Worm (Caenorhabditis elegans) whole organism, early embryonic: ENCODE results near the gene glo-3.
A peak's percentile ranks its signal among the peaks of the same experiment; 100 is the strongest.

Experiments
- B0310.2 ChIP-seq: sonication (generic microtip); optimal IDR thresholded peaks from 2 replicates; lab custom pipeline; 2016; ENCODE audit warnings: mild to moderate bottlenecking, missing genetic modification characterization, missing compliant biosample characterization
- F13C5.2 ChIP-seq: sonication (generic microtip); optimal IDR thresholded peaks from 2 replicates; lab custom pipeline; 2017; ENCODE audit warnings: mild to moderate bottlenecking, missing genetic modification characterization, inconsistent platforms, missing compliant biosample characterization
- aly-1 ChIP-seq: sonication (generic microtip); optimal IDR thresholded peaks from 2 replicates; lab custom pipeline; 2016; ENCODE audit warnings: missing genetic modification characterization, missing compliant biosample characterization
- ama-1 ChIP-seq: fragments of 150-350 bp; optimal IDR thresholded peaks from 2 replicates; lab custom pipeline; 2014
- ceh-13 ChIP-seq: fragments of 200-800 bp; sonication (Bioruptor generic); optimal IDR thresholded peaks from 2 replicates; lab custom pipeline; 2018; ENCODE audit warnings: mild to moderate bottlenecking, missing genetic modification characterization, missing compliant biosample characterization
- ceh-36 ChIP-seq: sonication (generic microtip); optimal IDR thresholded peaks from 2 replicates; lab custom pipeline; 2016; ENCODE audit warnings: missing genetic modification characterization, inconsistent platforms, missing compliant biosample characterization
- ets-7 ChIP-seq: sonication (generic microtip); optimal IDR thresholded peaks from 2 replicates; lab custom pipeline; 2016; ENCODE audit warnings: missing genotype, missing genetic modification characterization, missing compliant biosample characterization
- flt-1 ChIP-seq: fragments of 200-800 bp; sonication (Bioruptor generic); IDR thresholded peaks from 2 replicates; pipeline ENCODE4 v1.3.6; 2022; ENCODE audit warnings: missing genetic modification characterization, missing compliant biosample characterization
- hmbx-1 ChIP-seq: sonication (generic microtip); optimal IDR thresholded peaks from 2 replicates; lab custom pipeline; 2016; ENCODE audit warnings: mild to moderate bottlenecking, missing genetic modification characterization, missing compliant biosample characterization
- hmg-4 ChIP-seq: fragments of 200-800 bp; sonication (Bioruptor generic); optimal IDR thresholded peaks from 2 replicates; lab custom pipeline; 2018; ENCODE audit warnings: mild to moderate bottlenecking, missing genetic modification characterization, missing compliant biosample characterization
- hnd-1 ChIP-seq: sonication (generic microtip); optimal IDR thresholded peaks from 2 replicates; lab custom pipeline; 2016; ENCODE audit warnings: missing genetic modification characterization, missing compliant biosample characterization
- pes-1 ChIP-seq: fragments of 200-800 bp; sonication (Bioruptor generic); IDR thresholded peaks from 2 replicates; pipeline ENCODE4 v1.3.6; 2022; ENCODE audit warnings: missing genetic modification reagents, missing genetic modification characterization, missing compliant biosample characterization
- scrt-1 ChIP-seq: fragments of 200-800 bp; sonication (Bioruptor generic); IDR thresholded peaks from 2 replicates; pipeline ENCODE4 v1.3.6; 2022; ENCODE audit warnings: missing genetic modification characterization, missing compliant biosample characterization
- sea-1 ChIP-seq: fragments of 200-800 bp; sonication (Bioruptor generic); conservative IDR thresholded peaks from 2 replicates; pipeline ENCODE4 v1.3.6; 2022; ENCODE audit warnings: missing genetic modification characterization, missing compliant biosample characterization
- tbx-11 ChIP-seq: fragments of 200-800 bp; sonication (Bioruptor generic); IDR thresholded peaks from 2 replicates; pipeline ENCODE4 v1.3.6; 2022; ENCODE audit warnings: missing genetic modification characterization, missing compliant biosample characterization
- tbx-37 ChIP-seq: fragments of 200-800 bp; sonication (Bioruptor generic); conservative IDR thresholded peaks from 2 replicates; pipeline ENCODE4 v1.3.6; 2022; ENCODE audit warnings: missing genetic modification reagents, missing genetic modification characterization, missing compliant biosample characterization
- tra-4 ChIP-seq: sonication (generic microtip); optimal IDR thresholded peaks from 2 replicates; lab custom pipeline; 2017; ENCODE audit warnings: missing genetic modification characterization, missing compliant biosample characterization

glo-3 gene

DNA sequence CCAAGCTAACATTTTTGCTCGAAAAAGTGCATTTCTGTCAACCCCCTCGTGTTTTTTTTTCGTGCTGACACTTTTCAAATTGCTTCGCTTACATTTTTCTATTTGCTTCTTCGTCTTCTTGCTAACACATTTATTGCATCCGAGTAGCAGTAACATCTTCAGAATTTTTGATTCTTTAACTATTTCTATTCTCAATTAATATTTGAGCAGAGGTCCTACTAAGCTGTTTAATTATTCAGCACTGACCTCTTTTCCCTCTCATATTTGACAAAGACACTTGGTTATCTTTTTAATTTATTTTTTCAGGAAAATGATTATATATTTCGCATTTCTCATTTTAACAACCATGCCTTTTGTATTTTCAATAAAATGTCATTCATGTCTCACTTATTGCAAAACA lies 12.2 kb downstream of the glo-3 start, which contains the start of gene F59F5.5:
Gene F59F5.5 (plus strand): TSS at position 301 of the 400 bp plus-strand sequence.
- TF ChIP-seq tbx-37 (GFP tag; lab: Robert Waterston, UW), result no peak
- no peak for TF ChIP-seq pes-1
- TF ChIP-seq hnd-1 (tag; lab: Kevin White, UChicago), result no peak
- no peak for TF ChIP-seq tra-4 (tag; lab: Kevin White, UChicago)

DNA sequence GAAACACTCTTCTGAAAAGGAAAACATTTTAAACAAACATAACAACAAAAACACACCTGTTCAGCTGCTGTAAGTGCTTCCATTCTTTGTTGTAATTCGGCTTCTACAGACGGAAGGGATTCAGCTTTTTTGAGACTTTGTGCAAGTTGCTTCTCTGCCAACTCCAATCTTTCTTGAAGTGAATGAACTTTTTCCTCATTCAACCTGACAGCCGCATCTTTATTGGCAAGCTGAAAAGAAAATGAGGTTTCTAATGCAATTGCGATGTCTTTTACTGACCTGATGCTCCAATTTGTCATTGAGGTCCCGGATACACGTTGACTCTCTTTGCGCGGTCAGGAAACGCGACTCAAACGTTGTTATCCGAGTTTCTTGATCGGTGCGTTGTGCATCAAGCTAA lies 19.5 kb downstream of the glo-3 start:
- TF ChIP-seq tbx-11 (GFP tag; lab: Robert Waterston, UW) (no peak), flt-1 (GFP tag; lab: Robert Waterston, UW) (no peak), ceh-36 (tag; lab: Kevin White, UChicago) (no peak)

ce11 chrX:10555189-10555964 lies 21.9 kb downstream of the glo-3 start, which contains the start of gene syd-2:
Gene syd-2 (minus strand): TSS chrX:10555239.
- TF ChIP-seq tbx-37 (GFP tag; lab: Robert Waterston, UW) (no peak), hmbx-1 (tag; lab: Kevin White, UChicago) (no peak), sea-1 (GFP tag; lab: Robert Waterston, UW) (peak; percentile 80), ceh-13 (GFP tag; lab: Kevin White, UChicago) (no peak), hnd-1 (tag; lab: Kevin White, UChicago) (peak; percentile 14), hmg-4 (GFP tag; lab: Kevin White, UChicago) (peak; percentile 96), tra-4 (tag; lab: Kevin White, UChicago) (no peak), B0310.2 (tag; lab: Kevin White, UChicago) (no peak), ceh-36 (tag; lab: Kevin White, UChicago) (no peak), ama-1 (lab: Kevin White, UChicago) (no peak), ets-7 (tag; lab: Kevin White, UChicago) (peak; percentile 40), F13C5.2 (tag; lab: Kevin White, UChicago) (peak; percentile 74), pes-1 (no peak), scrt-1 (GFP tag; lab: Robert Waterston, UW) (no peak), tbx-11 (GFP tag; lab: Robert Waterston, UW) (no peak), flt-1 (GFP tag; lab: Robert Waterston, UW) (no peak; the same call in 1 of the 2 replicates), aly-1 (tag; lab: Kevin White, UChicago) (peak; percentile 64)

ce11 chrX:10556764-10557163 lies 23.3 kb downstream of the glo-3 start:
- TF ChIP-seq ceh-13 (GFP tag; lab: Kevin White, UChicago) (no peak), sea-1 (GFP tag; lab: Robert Waterston, UW) (no peak), tra-4 (tag; lab: Kevin White, UChicago) (no peak), tbx-37 (GFP tag; lab: Robert Waterston, UW) (no peak), pes-1 (no peak), hmbx-1 (tag; lab: Kevin White, UChicago) (no peak), ets-7 (tag; lab: Kevin White, UChicago) (no peak), hnd-1 (tag; lab: Kevin White, UChicago) (no peak), ceh-36 (tag; lab: Kevin White, UChicago) (no peak), flt-1 (GFP tag; lab: Robert Waterston, UW) (no peak), F13C5.2 (tag; lab: Kevin White, UChicago) (no peak), ama-1 (lab: Kevin White, UChicago) (no peak), hmg-4 (GFP tag; lab: Kevin White, UChicago) (no peak), aly-1 (tag; lab: Kevin White, UChicago) (no peak), scrt-1 (GFP tag; lab: Robert Waterston, UW) (no peak), B0310.2 (tag; lab: Kevin White, UChicago) (no peak)

- TF ChIP-seq ceh-36 (tag; lab: Kevin White, UChicago) (no peak), pes-1 (no peak), B0310.2 (tag; lab: Kevin White, UChicago) (no peak), tbx-11 (GFP tag; lab: Robert Waterston, UW) (no peak), ets-7 (tag; lab: Kevin White, UChicago) (no peak), sea-1 (GFP tag; lab: Robert Waterston, UW) (no peak), aly-1 (tag; lab: Kevin White, UChicago) (no peak), scrt-1 (GFP tag; lab: Robert Waterston, UW) (no peak), hnd-1 (tag; lab: Kevin White, UChicago) (no peak)
Observed at ce11 chrX:10559203-10559602, 25.7 kb downstream of the glo-3 start, which contains the start of gene F59F5.7. Gene F59F5.7 (plus strand): TSS chrX:10559503.

ce11 chrX:10566775-10567174 lies 33.3 kb downstream of the glo-3 start:
- TF ChIP-seq ceh-13 (GFP tag; lab: Kevin White, UChicago) (no peak), pes-1 (no peak), tbx-37 (GFP tag; lab: Robert Waterston, UW) (no peak), scrt-1 (GFP tag; lab: Robert Waterston, UW) (no peak), B0310.2 (tag; lab: Kevin White, UChicago) (no peak), aly-1 (tag; lab: Kevin White, UChicago) (no peak)

ce11 chrX:10568385-10569149 lies 35.1 kb downstream of the glo-3 start:
- TF ChIP-seq ceh-36 (tag; lab: Kevin White, UChicago) (no peak), tbx-11 (GFP tag; lab: Robert Waterston, UW) (no peak), F13C5.2 (tag; lab: Kevin White, UChicago) (peak; percentile 87), sea-1 (GFP tag; lab: Robert Waterston, UW) (0 out of 2 replicates have a peak, but pooled peaks have one; percentile 75), tbx-37 (GFP tag; lab: Robert Waterston, UW) (no peak; the same call in 1 of the 2 replicates), B0310.2 (tag; lab: Kevin White, UChicago) (peak; percentile 53), scrt-1 (GFP tag; lab: Robert Waterston, UW) (no peak), flt-1 (GFP tag; lab: Robert Waterston, UW) (peak; percentile 22), ama-1 (lab: Kevin White, UChicago) (no peak), hmg-4 (GFP tag; lab: Kevin White, UChicago) (peak; percentile 90), aly-1 (tag; lab: Kevin White, UChicago) (peak; percentile 20), ceh-13 (GFP tag; lab: Kevin White, UChicago) (peak; percentile 9), hmbx-1 (tag; lab: Kevin White, UChicago) (no peak), pes-1 (0 out of 2 replicates have a peak, but pooled peaks have one; percentile 6), ets-7 (tag; lab: Kevin White, UChicago) (peak; percentile 43), hnd-1 (tag; lab: Kevin White, UChicago) (no peak), tra-4 (tag; lab: Kevin White, UChicago) (no peak)
